Fruit fly (Drosophila melanogaster) whole organism, pupa: ENCODE measurements around the gene Pka-C3.

Source experiments
- CG10348 ChIP-seq: fragments of 200-800 bp; sonication (Bioruptor generic); IDR thresholded peaks from 2 replicates; pipeline ENCODE4 v1.3.6; 2022; ENCODE audit warnings: missing biosample characterization, missing genetic modification characterization
- CG12605 ChIP-seq: fragments of 200-800 bp; sonication (Bioruptor generic); IDR thresholded peaks from 2 replicates; pipeline ENCODE4 v1.3.6; 2022; ENCODE audit warnings: missing biosample characterization, missing genetic modification characterization
- CG14655 ChIP-seq: fragments of 200-800 bp; sonication (Bioruptor generic); optimal IDR thresholded peaks from 3 replicates; lab custom pipeline; 2017; ENCODE audit warnings: mild to moderate bottlenecking, missing biosample characterization, missing genetic modification reagents, missing genetic modification characterization
- CG15710 ChIP-seq: fragments of 200-800 bp; sonication (Bioruptor generic); optimal IDR thresholded peaks from 2 replicates; lab custom pipeline; 2018; ENCODE audit warnings: missing biosample characterization, mild to moderate bottlenecking, missing genetic modification characterization, moderate library complexity
- CG4496 ChIP-seq: fragments of 200-800 bp; sonication (Bioruptor generic); IDR thresholded peaks from 3 replicates; pipeline ENCODE4 v1.3.6; 2022; ENCODE audit warnings: missing biosample characterization, missing genetic modification characterization
- Ets98B ChIP-seq: fragments of 200-800 bp; sonication (Bioruptor generic); IDR thresholded peaks from 2 replicates; pipeline ENCODE4 v1.3.6; 2022; ENCODE audit warnings: missing biosample characterization, missing genetic modification characterization
- Pif1B ChIP-seq: fragments of 200-800 bp; sonication (Bioruptor generic); optimal IDR thresholded peaks from 3 replicates; lab custom pipeline; 2016; ENCODE audit warnings: missing biosample characterization, missing genetic modification characterization
- Snoo ChIP-seq: fragments of 200-800 bp; sonication (Bioruptor generic); optimal IDR thresholded peaks from 3 replicates; lab custom pipeline; 2017; ENCODE audit warnings: missing biosample characterization, mild to moderate bottlenecking, missing genetic modification characterization, inconsistent platforms
- fd96Ca ChIP-seq: fragments of 200-800 bp; sonication (Bioruptor generic); IDR thresholded peaks from 3 replicates; pipeline ENCODE4 v1.3.6; 2022; ENCODE audit warnings: missing biosample characterization, missing genetic modification characterization
- rn ChIP-seq: fragments of 200-800 bp; sonication (Bioruptor generic); IDR thresholded peaks from 2 replicates; pipeline ENCODE4 v1.3.6; 2022; ENCODE audit warnings: missing biosample characterization, missing genetic modification characterization

- TF ChIP-seq CG10348 (GFP tag; lab: Robert Waterston, UW) (no peak), CG15710 (tag; lab: Kevin White, UChicago) (no peak), Ets98B (GFP tag; lab: Robert Waterston, UW) (no peak), rn (GFP tag; lab: Robert Waterston, UW) (no peak), Snoo (tag; lab: Kevin White, UChicago) (no peak), Pif1B (GFP tag; lab: Kevin White, UChicago) (no peak), CG14655 (GFP tag; lab: Kevin White, UChicago) (no peak), CG4496 (GFP tag; lab: Robert Waterston, UW) (no peak), CG12605 (no peak), fd96Ca (GFP tag; lab: Robert Waterston, UW) (no peak)
Measured at dm6 chr3L:15996019-15996418, 41.4 kb upstream of the Pka-C3 start.
